Worm (Caenorhabditis elegans) whole organism, mixed stage, embryonic: ENCODE measurements around the gene Y62E10A.13.

Source experiments
- lin-13 ChIP-seq: fragments of 150-350 bp; optimal IDR thresholded peaks from 2 replicates; lab custom pipeline; 2014; ENCODE audit warnings: missing biosample characterization, missing genetic modification characterization
- ztf-11 ChIP-seq: fragments of 150-350 bp; optimal IDR thresholded peaks from 2 replicates; lab custom pipeline; 2014; ENCODE audit warnings: missing biosample characterization, missing genetic modification characterization

- no peak for TF ChIP-seq ztf-11 (tag; lab: Kevin White, UChicago)
- TF ChIP-seq lin-13 (tag; lab: Kevin White, UChicago), result no peak
These were observed 9.2 kb upstream of the Y62E10A.13 start, which contains the start of gene Y62E10A.19 for ce11 chrIV:13408018-13408417.
